Fruit fly (Drosophila melanogaster): ENCODE data around the gene Mrgn1.

dm6 chrX:13699666-13700065 is 22.1 kb downstream of the Mrgn1 start:
- TF ChIP-seq Sox102F (GFP tag; optimal IDR thresholded peaks at IDR 0.05) (no peak), CG3919 (GFP tag; optimal IDR thresholded peaks at IDR 0.05) (no peak), Hr39 (GFP tag; optimal IDR thresholded peaks at IDR 0.05) (no peak), CG15336 (GFP tag; IDR thresholded peaks at IDR 0.05) (no peak), CG10669 (GFP tag; optimal IDR thresholded peaks at IDR 0.05) (no peak), fd85E (GFP tag; optimal IDR thresholded peaks at IDR 0.05) (no peak), Ets96B (tag; optimal IDR thresholded peaks at IDR 0.05) (no peak), net (GFP tag; optimal IDR thresholded peaks at IDR 0.05) (no peak), CG11762 (GFP tag; optimal IDR thresholded peaks at IDR 0.05; ENCODE audit: insufficient read depth) (no peak), Eip78C (GFP tag) (no peak), CG34406 (GFP tag; optimal IDR thresholded peaks at IDR 0.05) (no peak), vri (GFP tag; optimal IDR thresholded peaks at IDR 0.05) (no peak), achi (GFP tag; optimal IDR thresholded peaks at IDR 0.05) (no peak)
